Worm (Caenorhabditis elegans) whole organism, young adult: ENCODE results near the gene dmsr-6.

Experiments used
- D2030.7 ChIP-seq: fragments of 200-800 bp; sonication (Bioruptor generic); IDR thresholded peaks from 2 replicates; pipeline ENCODE4 v1.3.6; 2022; ENCODE audit warnings: missing genetic modification reagents, missing genetic modification characterization, missing compliant biosample characterization
- F52B5.7 ChIP-seq: sonication (generic microtip); optimal IDR thresholded peaks from 2 replicates; lab custom pipeline; 2016; ENCODE audit warnings: mild to moderate bottlenecking, missing genetic modification characterization, missing compliant biosample characterization
- nfya-1 ChIP-seq: sonication (generic microtip); optimal IDR thresholded peaks from 2 replicates; lab custom pipeline; 2017; ENCODE audit warnings: antibody characterized with exemption, missing compliant biosample characterization, missing genetic modification characterization, borderline replicate concordance; ENCODE audit not compliant: insufficient read depth

DNA sequence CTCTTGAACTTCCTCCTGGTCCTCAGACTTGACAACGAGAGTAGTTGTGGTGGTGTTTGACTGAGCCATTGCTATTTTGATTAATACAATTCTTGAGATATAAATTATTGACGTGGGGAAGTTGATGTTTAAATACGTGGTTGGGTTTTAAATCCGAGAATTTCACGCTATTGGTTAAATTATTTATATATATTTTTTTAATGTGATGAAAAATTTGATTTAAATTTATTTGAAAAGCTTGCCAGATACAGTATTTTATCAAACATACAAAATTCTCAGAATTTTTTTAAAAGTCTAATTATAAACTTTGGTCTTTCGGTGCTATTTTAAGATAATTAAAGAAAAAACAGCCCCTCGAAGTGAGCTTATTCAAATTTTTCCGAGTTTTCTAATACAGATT lies 52.1 kb downstream of the dmsr-6 start, which contains the start of the genes K10H10.7 and K10H10.10:
- no peak for TF ChIP-seq D2030.7 (GFP tag; lab: Robert Waterston, UW)
- no peak for TF ChIP-seq F52B5.7 (tag; lab: Kevin White, UChicago)
- TF ChIP-seq nfya-1 (tag; lab: Kevin White, UChicago): no peak
